Worm (Caenorhabditis elegans): ENCODE results near the gene F49C5.12.

- TF ChIP-seq ama-1 (optimal IDR thresholded peaks at IDR 0.05) = no peak
- TF ChIP-seq hmg-4 (GFP tag; optimal IDR thresholded peaks at IDR 0.05) = no peak
- no peak for TF ChIP-seq ceh-36 (tag; optimal IDR thresholded peaks at IDR 0.05)
- TF ChIP-seq F13C5.2 (tag; optimal IDR thresholded peaks at IDR 0.05) = no peak
- TF ChIP-seq scrt-1 (GFP tag; IDR thresholded peaks at IDR 0.05) = no peak
- TF ChIP-seq ceh-13 (GFP tag; optimal IDR thresholded peaks at IDR 0.05) = no peak
- TF ChIP-seq sea-1 (GFP tag; conservative IDR thresholded peaks at IDR 0.05) = no peak
- no peak for TF ChIP-seq tra-4 (tag; optimal IDR thresholded peaks at IDR 0.05)
- no peak for TF ChIP-seq flt-1 (GFP tag; IDR thresholded peaks at IDR 0.05)
- TF ChIP-seq aly-1 (tag; optimal IDR thresholded peaks at IDR 0.05) = no peak
- no peak for TF ChIP-seq pes-1 (GFP tag; IDR thresholded peaks at IDR 0.05)
- TF ChIP-seq tbx-11 (GFP tag; IDR thresholded peaks at IDR 0.05) = no peak
- no peak for TF ChIP-seq B0310.2 (tag; optimal IDR thresholded peaks at IDR 0.05)
These were observed 13.7 kb downstream of the F49C5.12 start, which contains the start of the genes F49C5.5 and F49C5.10 for ce11 chrII:12546413-12546812.

Measured in whole organism, early embryonic.